Worm (Caenorhabditis elegans) whole organism, L4 larva: ENCODE measurements around the gene Y53C12B.1.

Source experiments
- D1046.2 ChIP-seq: fragments of 200-800 bp; sonication (Bioruptor generic); IDR thresholded peaks from 2 replicates; pipeline ENCODE4 v1.3.6; 2022; ENCODE audit warnings: missing genetic modification characterization, missing compliant biosample characterization
- F10B5.3 ChIP-seq: sonication (generic microtip); optimal IDR thresholded peaks from 2 replicates; lab custom pipeline; 2016; ENCODE audit warnings: mild to moderate bottlenecking, missing genetic modification characterization, missing compliant biosample characterization
- F26F4.8 ChIP-seq: fragments of 200-800 bp; sonication (Bioruptor generic); conservative IDR thresholded peaks from 2 replicates; pipeline ENCODE4 v1.3.6; 2022; ENCODE audit warnings: missing genetic modification characterization, missing compliant biosample characterization
- F37D6.2 ChIP-seq: sonication (generic microtip); optimal IDR thresholded peaks from 2 replicates; lab custom pipeline; 2016; ENCODE audit warnings: mild to moderate bottlenecking, missing genetic modification characterization, missing compliant biosample characterization
- F44E2.7 ChIP-seq: fragments of 200-800 bp; sonication (Bioruptor generic); IDR thresholded peaks from 2 replicates; pipeline ENCODE4 v2.1.2; 2022; ENCODE audit warnings: missing genetic modification characterization, missing compliant biosample characterization
- F49E8.2 ChIP-seq: sonication (generic microtip); optimal IDR thresholded peaks from 2 replicates; lab custom pipeline; 2016; ENCODE audit warnings: missing compliant biosample characterization, mild to moderate bottlenecking, missing genetic modification characterization, borderline replicate concordance
- T26A8.4 ChIP-seq: fragments of 200-800 bp; sonication (Bioruptor generic); IDR thresholded peaks from 2 replicates; pipeline ENCODE4 v1.3.6; 2022; ENCODE audit warnings: missing genetic modification characterization, missing compliant biosample characterization
- Y105C5A.15 ChIP-seq: fragments of 200-800 bp; sonication (Bioruptor generic); IDR thresholded peaks from 2 replicates; pipeline ENCODE4 v1.3.6; 2022; ENCODE audit warnings: missing genetic modification characterization, missing compliant biosample characterization
- ama-1 ChIP-seq: fragments of 150-350 bp; optimal IDR thresholded peaks from 2 replicates; lab custom pipeline; 2014; ENCODE audit warnings: inconsistent platforms, mixed read lengths
- arid-1 ChIP-seq: fragments of 200-800 bp; sonication (Bioruptor generic); conservative IDR thresholded peaks from 2 replicates; pipeline ENCODE4 v1.3.6; 2022; ENCODE audit warnings: missing genetic modification reagents, missing genetic modification characterization, missing compliant biosample characterization
- ceh-20 ChIP-seq: fragments of 200-800 bp; sonication (Bioruptor generic); IDR thresholded peaks from 2 replicates; pipeline ENCODE4 v1.3.6; 2022; ENCODE audit warnings: missing genetic modification reagents, missing genetic modification characterization, missing compliant biosample characterization
- ceh-82 ChIP-seq: sonication (generic microtip); optimal IDR thresholded peaks from 2 replicates; lab custom pipeline; 2017; ENCODE audit warnings: missing biosample characterization, missing genetic modification characterization
- ctbp-1 ChIP-seq: fragments of 200-800 bp; sonication (Bioruptor generic); IDR thresholded peaks from 2 replicates; pipeline ENCODE4 v1.3.6; 2022; ENCODE audit warnings: missing genetic modification reagents, missing genetic modification characterization, missing compliant biosample characterization
- daf-19 ChIP-seq: fragments of 200-800 bp; sonication (Bioruptor generic); conservative IDR thresholded peaks from 2 replicates; pipeline ENCODE4 v1.3.6; 2022; ENCODE audit warnings: missing genetic modification characterization, missing compliant biosample characterization
- dmd-6 ChIP-seq: fragments of 200-800 bp; sonication (Bioruptor generic); IDR thresholded peaks from 2 replicates; pipeline ENCODE4 v1.3.6; 2022; ENCODE audit warnings: missing genetic modification reagents, missing genetic modification characterization, missing compliant biosample characterization
- dpl-1 ChIP-seq: fragments of 150-350 bp; optimal IDR thresholded peaks from 2 replicates; lab custom pipeline; 2014; ENCODE audit warnings: missing biosample characterization, missing genetic modification reagents, missing genetic modification characterization
- dve-1 ChIP-seq: sonication (generic microtip); optimal IDR thresholded peaks from 2 replicates; lab custom pipeline; 2017; ENCODE audit warnings: antibody characterized with exemption, mild to moderate bottlenecking, missing genetic modification characterization, missing compliant biosample characterization; ENCODE audit not compliant: insufficient read depth
- egl-43 ChIP-seq: fragments of 200-800 bp; sonication (Bioruptor generic); IDR thresholded peaks from 2 replicates; pipeline ENCODE4 v1.3.6; 2022; ENCODE audit warnings: missing genetic modification reagents, missing genetic modification characterization, missing compliant biosample characterization
- fos-1 ChIP-seq: fragments of 150-350 bp; optimal IDR thresholded peaks from 2 replicates; lab custom pipeline; 2014; ENCODE audit warnings: missing biosample characterization, missing genetic modification characterization
- gei-8 ChIP-seq: fragments of 200-800 bp; sonication (Bioruptor generic); optimal IDR thresholded peaks from 2 replicates; lab custom pipeline; 2018; ENCODE audit warnings: mild to moderate bottlenecking, missing genetic modification characterization, missing compliant biosample characterization
- hlh-30 ChIP-seq: sonication (generic microtip); optimal IDR thresholded peaks from 2 replicates; lab custom pipeline; 2017; ENCODE audit warnings: antibody characterized with exemption, mild to moderate bottlenecking, missing genetic modification characterization, missing compliant biosample characterization; ENCODE audit not compliant: insufficient read depth
- lin-13 ChIP-seq: fragments of 150-350 bp; optimal IDR thresholded peaks from 2 replicates; lab custom pipeline; 2014; ENCODE audit warnings: missing biosample characterization, missing genetic modification reagents, missing genetic modification characterization
- lin-15B ChIP-seq: fragments of 150-350 bp; sonication (generic microtip); optimal IDR thresholded peaks from 3 replicates; lab custom pipeline; 2014; ENCODE audit warnings: missing biosample characterization, missing genetic modification characterization
- lin-38 ChIP-seq: fragments of 200-800 bp; sonication (Bioruptor generic); IDR thresholded peaks from 2 replicates; pipeline ENCODE4 v1.3.6; 2022; ENCODE audit warnings: missing genetic modification reagents, missing genetic modification characterization, missing compliant biosample characterization
- lin-39 ChIP-seq: fragments of 150-350 bp; optimal IDR thresholded peaks from 2 replicates; lab custom pipeline; 2014; ENCODE audit warnings: missing biosample characterization, missing genetic modification reagents, missing genetic modification characterization
- lir-3 ChIP-seq: sonication (generic microtip); optimal IDR thresholded peaks from 2 replicates; lab custom pipeline; 2016; ENCODE audit warnings: mild to moderate bottlenecking, missing genetic modification characterization, missing compliant biosample characterization
- lsy-2 ChIP-seq, 2 experiments: fragments of 150-350 bp in 1 of 2; sonication (generic microtip) in 1 of 2; optimal IDR thresholded peaks; 2 replicates each; lab custom pipeline; 2014 to 2017; ENCODE audit warnings: missing biosample characterization in 2 of 2, missing genetic modification characterization in 2 of 2
- madf-5 ChIP-seq, 2 experiments: fragments of 200-800 bp; sonication (Bioruptor generic); IDR thresholded peaks; 2 replicates each; pipeline ENCODE4 v1.3.6; 2022; ENCODE audit warnings: missing compliant biosample characterization in 2 of 2, missing genetic modification characterization in 2 of 2
- madf-9 ChIP-seq: fragments of 200-800 bp; sonication (Bioruptor generic); conservative IDR thresholded peaks from 2 replicates; pipeline ENCODE4 v1.3.6; 2022; ENCODE audit warnings: missing genetic modification reagents, missing genetic modification characterization, missing compliant biosample characterization
- mdl-1 ChIP-seq, 2 experiments: fragments of 150-350 bp in 1 of 2; sonication (generic microtip) in 1 of 2; optimal IDR thresholded peaks; 2 replicates each; lab custom pipeline; 2014 to 2017; ENCODE audit warnings: missing biosample characterization in 2 of 2, missing genetic modification characterization in 2 of 2
- mdt-29 ChIP-seq: fragments of 200-800 bp; sonication (Bioruptor generic); IDR thresholded peaks from 2 replicates; pipeline ENCODE4 v1.3.6; 2022; ENCODE audit warnings: missing genetic modification reagents, missing genetic modification characterization, missing compliant biosample characterization
- mep-1 ChIP-seq: fragments of 150-350 bp; sonication (generic microtip); optimal IDR thresholded peaks from 3 replicates; lab custom pipeline; 2014; ENCODE audit warnings: missing biosample characterization, missing genetic modification characterization
- mxl-3 ChIP-seq: fragments of 200-800 bp; sonication (Bioruptor generic); optimal IDR thresholded peaks from 2 replicates; lab custom pipeline; 2018; ENCODE audit warnings: mild to moderate bottlenecking, missing genetic modification characterization, missing compliant biosample characterization
- nhr-10 ChIP-seq: fragments of 150-350 bp; optimal IDR thresholded peaks from 2 replicates; lab custom pipeline; 2014; ENCODE audit warnings: missing biosample characterization, missing genetic modification characterization
- nhr-102 ChIP-seq: sonication (generic microtip); optimal IDR thresholded peaks from 2 replicates; lab custom pipeline; 2016; ENCODE audit warnings: mild to moderate bottlenecking, missing genetic modification characterization, moderate library complexity, missing compliant biosample characterization
- nhr-111 ChIP-seq: fragments of 200-800 bp; sonication (Bioruptor generic); optimal IDR thresholded peaks from 2 replicates; lab custom pipeline; 2018; ENCODE audit warnings: mild to moderate bottlenecking, missing genetic modification characterization, missing compliant biosample characterization
- nhr-237 ChIP-seq: sonication (generic microtip); optimal IDR thresholded peaks from 2 replicates; lab custom pipeline; 2017; ENCODE audit warnings: missing biosample characterization, missing genetic modification characterization
- nhr-28 ChIP-seq: fragments of 150-350 bp; optimal IDR thresholded peaks from 2 replicates; lab custom pipeline; 2014; ENCODE audit warnings: missing biosample characterization, missing genetic modification characterization
- nhr-41 ChIP-seq: fragments of 200-800 bp; sonication (Bioruptor generic); IDR thresholded peaks from 2 replicates; pipeline ENCODE4 v1.3.6; 2022; ENCODE audit warnings: missing genetic modification reagents, missing genetic modification characterization, missing compliant biosample characterization
- nhr-48 ChIP-seq: sonication (generic microtip); optimal IDR thresholded peaks from 2 replicates; lab custom pipeline; 2016; ENCODE audit warnings: mild to moderate bottlenecking, missing genetic modification characterization, missing compliant biosample characterization
- nhr-76 ChIP-seq: fragments of 150-350 bp; optimal IDR thresholded peaks from 2 replicates; lab custom pipeline; 2014; ENCODE audit warnings: missing biosample characterization, missing genetic modification characterization
- nhr-77 ChIP-seq: fragments of 150-350 bp; optimal IDR thresholded peaks from 2 replicates; lab custom pipeline; 2014; ENCODE audit warnings: missing biosample characterization, missing genetic modification characterization
- pha-4 ChIP-seq, 2 experiments: fragments of 150-350 bp in 1 of 2; fragments of 200-800 bp in 1 of 2; sonication (Bioruptor generic) in 1 of 2; IDR thresholded peaks in 1 of 2; optimal IDR thresholded peaks in 1 of 2; 2 replicates each; pipeline versions ENCODE4 v1.3.6 to Lab custom; 2014 to 2022; ENCODE audit warnings: missing genetic modification characterization in 2 of 2, missing genetic modification reagents in 2 of 2, missing biosample characterization in 1 of 2, missing compliant biosample characterization in 1 of 2
- saeg-2 ChIP-seq: fragments of 200-800 bp; sonication (Bioruptor generic); IDR thresholded peaks from 2 replicates; pipeline ENCODE4 v1.3.6; 2022; ENCODE audit warnings: missing genetic modification reagents, missing genetic modification characterization, missing compliant biosample characterization
- set-16 ChIP-seq: fragments of 200-800 bp; sonication (Bioruptor generic); IDR thresholded peaks from 2 replicates; pipeline ENCODE4 v1.3.6; 2022; ENCODE audit warnings: missing genetic modification reagents, missing genetic modification characterization, missing compliant biosample characterization
- skn-1 ChIP-seq: fragments of 150-350 bp; optimal IDR thresholded peaks from 2 replicates; lab custom pipeline; 2014; ENCODE audit warnings: missing biosample characterization, missing genetic modification characterization
- snpc-1.2 ChIP-seq: fragments of 200-800 bp; sonication (Bioruptor generic); IDR thresholded peaks from 2 replicates; pipeline ENCODE4 v1.3.6; 2022; ENCODE audit warnings: missing genetic modification reagents, missing genetic modification characterization, missing compliant biosample characterization
- spr-1 ChIP-seq: sonication (generic microtip); optimal IDR thresholded peaks from 2 replicates; lab custom pipeline; 2016; ENCODE audit warnings: mild to moderate bottlenecking, missing genetic modification characterization, missing compliant biosample characterization
- tra-1 ChIP-seq: fragments of 200-800 bp; sonication (Bioruptor generic); IDR thresholded peaks from 2 replicates; pipeline ENCODE4 v1.3.6; 2022; ENCODE audit warnings: missing genetic modification reagents, missing genetic modification characterization, missing compliant biosample characterization
- vab-7 ChIP-seq: fragments of 200-800 bp; sonication (Bioruptor generic); IDR thresholded peaks from 2 replicates; pipeline ENCODE4 v1.3.6; 2022; ENCODE audit warnings: missing genetic modification reagents, missing genetic modification characterization, missing compliant biosample characterization
- zag-1 ChIP-seq: fragments of 150-350 bp; optimal IDR thresholded peaks from 2 replicates; lab custom pipeline; 2014; ENCODE audit warnings: missing biosample characterization, missing genetic modification characterization
- zip-2 ChIP-seq: fragments of 150-350 bp; optimal IDR thresholded peaks from 2 replicates; lab custom pipeline; 2014; ENCODE audit warnings: missing biosample characterization, missing genetic modification characterization

Gene Y53C12B.1

DNA sequence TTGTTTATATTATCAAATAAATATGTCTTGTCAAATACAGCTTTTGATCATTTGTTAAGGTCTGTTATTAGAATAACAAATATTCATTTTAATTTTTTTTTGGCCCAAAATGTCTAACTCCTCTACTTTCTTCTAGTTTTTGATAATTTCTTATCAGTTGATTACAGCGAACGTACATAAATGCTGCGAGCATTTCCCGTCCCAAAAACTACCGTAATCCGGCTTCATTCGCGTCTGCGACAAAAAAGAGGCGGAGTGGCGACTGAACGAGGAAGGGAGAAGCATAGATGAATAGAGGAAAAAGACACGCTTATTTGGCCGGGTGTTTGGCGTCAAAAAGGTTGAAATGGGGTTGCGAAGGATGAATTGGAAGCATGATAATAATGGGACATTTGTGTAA lies 5.3 kb downstream of the Y53C12B.1 start (continued):
- TF ChIP-seq mdt-29 (GFP tag; lab: Robert Waterston, UW): no peak
- no peak for TF ChIP-seq ctbp-1 (GFP tag; lab: Robert Waterston, UW)
- no peak for TF ChIP-seq ama-1 (lab: Kevin White, UChicago)
- TF ChIP-seq lsy-2 (tag; optimal IDR thresholded peaks at IDR 0.05; lab: Kevin White, UChicago): peak in 1 of 2 experiments; percentile 81
- TF ChIP-seq dmd-6 (GFP tag; lab: Robert Waterston, UW): peak; percentile 73
- TF ChIP-seq pha-4 (GFP tag; IDR thresholded peaks at IDR 0.05; lab: Robert Waterston, UW): no peak
- TF ChIP-seq pha-4 (tag; optimal IDR thresholded peaks at IDR 0.05; lab: Kevin White, UChicago): no peak
- no peak for TF ChIP-seq F26F4.8 (GFP tag; lab: Robert Waterston, UW)
- no peak for TF ChIP-seq nhr-48 (tag; lab: Kevin White, UChicago)
- no peak for TF ChIP-seq nhr-41 (GFP tag; lab: Robert Waterston, UW)
- no peak for TF ChIP-seq lin-13
- no peak for TF ChIP-seq D1046.2 (GFP tag; lab: Robert Waterston, UW)
- TF ChIP-seq ceh-82 (tag; lab: Kevin White, UChicago): no peak
- TF ChIP-seq fos-1: no peak
- no peak for TF ChIP-seq skn-1
- peak; percentile 60 for TF ChIP-seq nhr-28 (tag; lab: Kevin White, UChicago)
- no peak for TF ChIP-seq lin-39 (tag; lab: Kevin White, UChicago)
- TF ChIP-seq nhr-237: no peak
- TF ChIP-seq egl-43 (GFP tag; lab: Robert Waterston, UW): no peak
- no peak for TF ChIP-seq lir-3 (tag; lab: Kevin White, UChicago)
- peak; percentile 29 for TF ChIP-seq nhr-102 (tag; lab: Kevin White, UChicago)
- TF ChIP-seq set-16: no peak
- 0 out of 2 replicates have a peak, but pooled peaks have one; percentile 48 for TF ChIP-seq tra-1 (GFP tag; lab: Robert Waterston, UW)
- no peak for TF ChIP-seq vab-7 (GFP tag; lab: Robert Waterston, UW)
- no peak for TF ChIP-seq nhr-111 (GFP tag; lab: Kevin White, UChicago)
- TF ChIP-seq F37D6.2: no peak
- TF ChIP-seq nhr-10: peak; percentile 52
- no peak for TF ChIP-seq F49E8.2 (tag; lab: Kevin White, UChicago)
- TF ChIP-seq saeg-2 (GFP tag; lab: Robert Waterston, UW): no peak
- no peak for TF ChIP-seq zag-1 (tag; lab: Kevin White, UChicago)
- TF ChIP-seq hlh-30 (tag; lab: Kevin White, UChicago): peak; percentile 14
- no peak for TF ChIP-seq nhr-76 (tag; lab: Kevin White, UChicago)
- TF ChIP-seq zip-2 (tag; lab: Kevin White, UChicago): no peak
- no peak for TF ChIP-seq mep-1 (tag; lab: Kevin White, UChicago)
- no peak for TF ChIP-seq Y105C5A.15 (GFP tag; lab: Robert Waterston, UW)
- no peak for TF ChIP-seq lin-15B (tag; lab: Kevin White, UChicago)
- TF ChIP-seq lin-38 (GFP tag; lab: Robert Waterston, UW): no peak
- peak; percentile 22 for TF ChIP-seq mxl-3 (GFP tag; lab: Kevin White, UChicago)
- TF ChIP-seq daf-19 (GFP tag; lab: Robert Waterston, UW): no peak
- no peak for TF ChIP-seq F44E2.7
- peak; percentile 88 for TF ChIP-seq dve-1 (tag; lab: Kevin White, UChicago)
- TF ChIP-seq snpc-1.2 (GFP tag; lab: Robert Waterston, UW): no peak
- no peak for TF ChIP-seq madf-5 (GFP tag; IDR thresholded peaks at IDR 0.05; lab: Robert Waterston, UW)
- no peak for TF ChIP-seq dpl-1 (GFP tag; lab: Kevin White, UChicago)
- peak in 1 of 2 experiments; percentile 46 for TF ChIP-seq mdl-1 (tag; optimal IDR thresholded peaks at IDR 0.05; lab: Kevin White, UChicago)
- TF ChIP-seq spr-1 (tag; lab: Kevin White, UChicago): no peak
- TF ChIP-seq F10B5.3 (tag; lab: Kevin White, UChicago): no peak
- TF ChIP-seq T26A8.4 (GFP tag; lab: Robert Waterston, UW): no peak
- no peak for TF ChIP-seq madf-9 (GFP tag; lab: Robert Waterston, UW)
- TF ChIP-seq arid-1 (GFP tag; lab: Robert Waterston, UW): no peak
- TF ChIP-seq gei-8 (GFP tag; lab: Kevin White, UChicago): no peak
- no peak for TF ChIP-seq ceh-20
- TF ChIP-seq nhr-77: peak; percentile 39
